Fruit fly (Drosophila melanogaster): ENCODE data around the gene nht.

DNA sequence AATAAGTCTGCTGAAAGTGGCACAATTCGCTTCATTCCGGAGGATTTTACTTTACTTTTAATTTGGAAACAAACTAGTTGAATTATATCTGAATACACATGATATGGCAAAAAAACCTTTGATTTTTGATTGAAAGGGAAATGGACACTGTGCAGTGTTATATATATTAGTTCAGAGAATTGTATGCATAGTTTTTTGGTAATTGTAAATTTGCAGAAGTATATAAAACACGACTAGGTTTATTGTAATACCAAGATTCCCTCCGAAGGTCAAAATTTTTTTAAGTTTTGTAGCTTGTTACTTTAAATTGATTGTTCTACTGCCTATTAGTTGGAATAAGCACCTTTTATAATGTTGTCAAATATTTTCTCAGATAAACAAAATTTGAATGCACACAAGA, 26.6 kb downstream of the nht start, which contains the start of gene CG15260:
- TF ChIP-seq pad (GFP tag; optimal IDR thresholded peaks at IDR 0.05), result no peak
- no peak for TF ChIP-seq CG5204 (GFP tag; optimal IDR thresholded peaks at IDR 0.05)
- TF ChIP-seq bab1 (GFP tag; optimal IDR thresholded peaks at IDR 0.05), result no peak
- TF ChIP-seq Hr96 (GFP tag; optimal IDR thresholded peaks at IDR 0.05), result no peak
- TF ChIP-seq CG14711 (tag; optimal IDR thresholded peaks at IDR 0.05), result no peak
- TF ChIP-seq CG7045 (GFP tag; optimal IDR thresholded peaks at IDR 0.05), result no peak
- TF ChIP-seq CG12768 (GFP tag; optimal IDR thresholded peaks at IDR 0.05), result no peak
- no peak for TF ChIP-seq toe (GFP tag; optimal IDR thresholded peaks at IDR 0.05)
- TF ChIP-seq cic (GFP tag; optimal IDR thresholded peaks at IDR 0.05), result no peak
- no peak for TF ChIP-seq CG11617 (GFP tag; optimal IDR thresholded peaks at IDR 0.05)
- no peak for TF ChIP-seq ovo (GFP tag; optimal IDR thresholded peaks at IDR 0.05)
- TF ChIP-seq Crg-1 (GFP tag; optimal IDR thresholded peaks at IDR 0.05), result no peak

Data from whole organism, adult.